Worm (Caenorhabditis elegans) whole organism, early embryonic: Measurements from ENCODE around the gene hrg-6.

Source experiments
- B0310.2 ChIP-seq: sonication (generic microtip); optimal IDR thresholded peaks from 2 replicates; lab custom pipeline; 2016; ENCODE audit warnings: mild to moderate bottlenecking, missing genetic modification characterization, missing compliant biosample characterization
- aly-1 ChIP-seq: sonication (generic microtip); optimal IDR thresholded peaks from 2 replicates; lab custom pipeline; 2016; ENCODE audit warnings: missing genetic modification characterization, missing compliant biosample characterization
- ama-1 ChIP-seq: fragments of 150-350 bp; optimal IDR thresholded peaks from 2 replicates; lab custom pipeline; 2014
- ceh-13 ChIP-seq: fragments of 200-800 bp; sonication (Bioruptor generic); optimal IDR thresholded peaks from 2 replicates; lab custom pipeline; 2018; ENCODE audit warnings: mild to moderate bottlenecking, missing genetic modification characterization, missing compliant biosample characterization
- ets-7 ChIP-seq: sonication (generic microtip); optimal IDR thresholded peaks from 2 replicates; lab custom pipeline; 2016; ENCODE audit warnings: missing genotype, missing genetic modification characterization, missing compliant biosample characterization
- hmg-4 ChIP-seq: fragments of 200-800 bp; sonication (Bioruptor generic); optimal IDR thresholded peaks from 2 replicates; lab custom pipeline; 2018; ENCODE audit warnings: mild to moderate bottlenecking, missing genetic modification characterization, missing compliant biosample characterization
- hnd-1 ChIP-seq: sonication (generic microtip); optimal IDR thresholded peaks from 2 replicates; lab custom pipeline; 2016; ENCODE audit warnings: missing genetic modification characterization, missing compliant biosample characterization
- scrt-1 ChIP-seq: fragments of 200-800 bp; sonication (Bioruptor generic); IDR thresholded peaks from 2 replicates; pipeline ENCODE4 v1.3.6; 2022; ENCODE audit warnings: missing genetic modification characterization, missing compliant biosample characterization
- sea-1 ChIP-seq: fragments of 200-800 bp; sonication (Bioruptor generic); conservative IDR thresholded peaks from 2 replicates; pipeline ENCODE4 v1.3.6; 2022; ENCODE audit warnings: missing genetic modification characterization, missing compliant biosample characterization
- tbx-11 ChIP-seq: fragments of 200-800 bp; sonication (Bioruptor generic); IDR thresholded peaks from 2 replicates; pipeline ENCODE4 v1.3.6; 2022; ENCODE audit warnings: missing genetic modification characterization, missing compliant biosample characterization

DNA sequence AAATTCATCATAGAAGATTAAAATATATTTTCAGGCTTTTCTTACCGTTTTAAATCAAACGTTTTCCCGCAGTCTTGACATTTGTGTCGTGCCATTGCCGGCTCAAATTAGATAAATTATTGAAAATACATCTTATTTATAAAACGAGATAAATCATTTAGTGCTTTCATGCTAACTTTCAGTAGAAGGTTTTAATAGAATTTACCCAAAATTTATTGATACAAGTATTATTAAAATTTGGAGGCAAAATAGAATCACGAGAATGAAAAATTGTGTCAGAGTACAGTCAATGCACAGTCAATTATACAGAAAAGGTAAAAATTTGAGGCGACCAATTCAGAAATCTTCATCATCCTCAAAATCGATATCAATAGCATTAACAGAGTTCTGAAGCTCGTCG lies 46.1 kb downstream of the hrg-6 start, which contains the start of gene Y5F2A.4:
- TF ChIP-seq ama-1 (lab: Kevin White, UChicago) (no peak), tbx-11 (GFP tag; lab: Robert Waterston, UW) (no peak), aly-1 (no peak), sea-1 (no peak), hmg-4 (no peak), scrt-1 (GFP tag; lab: Robert Waterston, UW) (no peak), ceh-13 (no peak), ets-7 (tag; lab: Kevin White, UChicago) (no peak), B0310.2 (tag; lab: Kevin White, UChicago) (no peak), hnd-1 (no peak)
